Fruit fly (Drosophila melanogaster) whole organism, embryonic: ENCODE results near the gene CG3184.

Source experiments
- Adf1 ChIP-seq: fragments of 200-800 bp; sonication (Bioruptor generic); IDR thresholded peaks from 2 replicates; pipeline ENCODE4 v1.3.6; 2022; ENCODE audit warnings: missing biosample characterization, missing genetic modification characterization
- CG10267 ChIP-seq: fragments of 200-800 bp; sonication (Bioruptor generic); optimal IDR thresholded peaks from 2 replicates; lab custom pipeline; 2018; ENCODE audit warnings: missing biosample characterization, mild to moderate bottlenecking, missing genetic modification characterization, moderate library complexity
- CG10366 ChIP-seq: fragments of 200-800 bp; sonication (Bioruptor generic); IDR thresholded peaks from 2 replicates; pipeline ENCODE4 v1.3.6; 2022; ENCODE audit warnings: missing biosample characterization, missing genetic modification characterization
- CG10654 ChIP-seq: fragments of 200-800 bp; sonication (Bioruptor generic); optimal IDR thresholded peaks from 2 replicates; lab custom pipeline; 2016; ENCODE audit warnings: missing biosample characterization, missing genetic modification characterization
- CG12299 ChIP-seq: fragments of 200-800 bp; sonication (Bioruptor generic); optimal IDR thresholded peaks from 2 replicates; lab custom pipeline; 2018; ENCODE audit warnings: missing biosample characterization, mild to moderate bottlenecking, missing genetic modification characterization
- CG12391 ChIP-seq: fragments of 200-800 bp; sonication (Bioruptor generic); optimal IDR thresholded peaks from 3 replicates; lab custom pipeline; 2018; ENCODE audit warnings: missing biosample characterization, mild to moderate bottlenecking, missing genetic modification characterization, moderate library complexity
- CG12744 ChIP-seq: fragments of 200-800 bp; sonication (Bioruptor generic); optimal IDR thresholded peaks from 2 replicates; lab custom pipeline; 2016; ENCODE audit warnings: missing biosample characterization, missing genetic modification characterization
- CG14050 ChIP-seq: fragments of 200-800 bp; sonication (Bioruptor generic); IDR thresholded peaks from 3 replicates; pipeline ENCODE4 v1.3.6; 2022; ENCODE audit warnings: missing biosample characterization, missing genetic modification characterization
- CG15011 ChIP-seq: fragments of 200-800 bp; sonication (Bioruptor generic); optimal IDR thresholded peaks from 3 replicates; lab custom pipeline; 2018; ENCODE audit warnings: missing biosample characterization, mild to moderate bottlenecking, missing genetic modification characterization
- CG15601 ChIP-seq: fragments of 200-800 bp; sonication (Bioruptor generic); optimal IDR thresholded peaks from 3 replicates; lab custom pipeline; 2019; ENCODE audit warnings: missing biosample characterization, mild to moderate bottlenecking, missing genetic modification characterization, moderate library complexity
- CG16813 ChIP-seq: fragments of 200-800 bp; sonication (Bioruptor generic); IDR thresholded peaks from 3 replicates; pipeline ENCODE4 v1.3.6; 2022; ENCODE audit warnings: missing biosample characterization, missing genetic modification characterization; ENCODE audit not compliant: partially characterized antibody
- CG18764 ChIP-seq: fragments of 200-800 bp; sonication (Bioruptor generic); optimal IDR thresholded peaks from 3 replicates; lab custom pipeline; 2016; ENCODE audit warnings: missing biosample characterization, missing genetic modification characterization
- CG2129 ChIP-seq: fragments of 200-800 bp; sonication (Bioruptor generic); IDR thresholded peaks from 2 replicates; pipeline ENCODE4 v1.3.6; 2022; ENCODE audit warnings: missing biosample characterization, missing genetic modification characterization; ENCODE audit not compliant: partially characterized antibody
- CG34376 ChIP-seq: fragments of 200-800 bp; sonication (Bioruptor generic); optimal IDR thresholded peaks from 2 replicates; lab custom pipeline; 2018; ENCODE audit warnings: missing biosample characterization, mild to moderate bottlenecking, missing genetic modification characterization
- CG34422 ChIP-seq: fragments of 200-800 bp; sonication (Bioruptor generic); IDR thresholded peaks from 3 replicates; pipeline ENCODE4 v1.3.6; 2022; ENCODE audit warnings: missing biosample characterization, missing genetic modification characterization
- CG7372 ChIP-seq: fragments of 200-800 bp; sonication (Bioruptor generic); IDR thresholded peaks from 2 replicates; pipeline ENCODE4 v1.3.6; 2022; ENCODE audit warnings: missing biosample characterization, missing genetic modification characterization
- CG8089 ChIP-seq: fragments of 200-800 bp; sonication (Bioruptor generic); optimal IDR thresholded peaks from 3 replicates; lab custom pipeline; 2016; ENCODE audit warnings: missing biosample characterization, missing genetic modification characterization
- Doc3 ChIP-seq: fragments of 200-800 bp; sonication (Bioruptor generic); IDR thresholded peaks from 3 replicates; pipeline ENCODE4 v1.3.6; 2022; ENCODE audit warnings: missing biosample characterization, missing genetic modification characterization; ENCODE audit not compliant: partially characterized antibody
- E2f2 ChIP-seq: fragments of 200-800 bp; sonication (Bioruptor generic); IDR thresholded peaks from 2 replicates; pipeline ENCODE4 v1.3.6; 2022; ENCODE audit warnings: missing biosample characterization, missing genetic modification characterization
- Fer2 ChIP-seq: fragments of 200-800 bp; sonication (Bioruptor generic); optimal IDR thresholded peaks from 2 replicates; lab custom pipeline; 2018; ENCODE audit warnings: missing biosample characterization, mild to moderate bottlenecking, missing genetic modification characterization, moderate library complexity
- H15 ChIP-seq: fragments of 200-800 bp; sonication (Bioruptor generic); IDR thresholded peaks from 3 replicates; pipeline ENCODE4 v1.3.6; 2022; ENCODE audit warnings: missing biosample characterization, missing genetic modification characterization
- HLH3B ChIP-seq: fragments of 200-800 bp; sonication (Bioruptor generic); IDR thresholded peaks from 2 replicates; pipeline ENCODE4 v1.3.6; 2022; ENCODE audit warnings: missing biosample characterization, missing genetic modification characterization
- Hmr ChIP-seq: fragments of 200-800 bp; sonication (Bioruptor generic); optimal IDR thresholded peaks from 3 replicates; lab custom pipeline; 2017; ENCODE audit warnings: mild to moderate bottlenecking, missing biosample characterization, missing genetic modification reagents, missing genetic modification characterization
- Hmx ChIP-seq: fragments of 200-800 bp; sonication (Bioruptor generic); optimal IDR thresholded peaks from 2 replicates; lab custom pipeline; 2016; ENCODE audit warnings: missing biosample characterization, missing genetic modification characterization
- Hr3 ChIP-seq: fragments of 200-800 bp; sonication (Bioruptor generic); optimal IDR thresholded peaks from 3 replicates; lab custom pipeline; 2016; ENCODE audit warnings: missing biosample characterization, missing genetic modification characterization
- Hr39 ChIP-seq: fragments of >200 bp; optimal IDR thresholded peaks from 2 replicates; lab custom pipeline; 2017
- Mad ChIP-seq: fragments of 200-800 bp; sonication (Bioruptor generic); optimal IDR thresholded peaks from 2 replicates; lab custom pipeline; 2016; ENCODE audit warnings: missing biosample characterization, missing genetic modification characterization
- Med ChIP-seq: fragments of 200-800 bp; sonication (Bioruptor generic); peaks from one replicate; lab custom pipeline; 2016; ENCODE audit warnings: missing biosample characterization, missing genetic modification characterization, mild to moderate bottlenecking, inconsistent platforms, moderate library complexity
- NFAT ChIP-seq: fragments of 200-800 bp; sonication (Bioruptor generic); IDR thresholded peaks from 2 replicates; pipeline ENCODE4 v1.3.6; 2022; ENCODE audit warnings: missing biosample characterization, missing genetic modification characterization
- NfI ChIP-seq: fragments of 200-800 bp; sonication (Bioruptor generic); optimal IDR thresholded peaks from 3 replicates; lab custom pipeline; 2018; ENCODE audit warnings: missing biosample characterization, mild to moderate bottlenecking, missing genetic modification characterization, moderate library complexity
- Rfx ChIP-seq: fragments of 200-800 bp; sonication (Bioruptor generic); IDR thresholded peaks from 2 replicates; pipeline ENCODE4 v1.3.6; 2022; ENCODE audit warnings: missing biosample characterization, missing genetic modification characterization
- Sox100B ChIP-seq: fragments of 200-800 bp; sonication (Bioruptor generic); optimal IDR thresholded peaks from 3 replicates; lab custom pipeline; 2018; ENCODE audit warnings: missing biosample characterization, mild to moderate bottlenecking, missing genetic modification characterization
- Xbp1 ChIP-seq: fragments of 200-800 bp; sonication (Bioruptor generic); optimal IDR thresholded peaks from 3 replicates; lab custom pipeline; 2016; ENCODE audit warnings: missing biosample characterization, mild to moderate bottlenecking, missing genetic modification characterization
- YL-1 ChIP-seq: fragments of 200-800 bp; sonication (Bioruptor generic); optimal IDR thresholded peaks from 3 replicates; lab custom pipeline; 2017; ENCODE audit warnings: missing biosample characterization, mild to moderate bottlenecking, missing genetic modification characterization
- da ChIP-seq: fragments of 200-800 bp; sonication (Bioruptor generic); optimal IDR thresholded peaks from 2 replicates; lab custom pipeline; 2016; ENCODE audit warnings: missing biosample characterization, missing genetic modification characterization
- dm ChIP-seq: fragments of 200-800 bp; sonication (Bioruptor generic); optimal IDR thresholded peaks from 3 replicates; lab custom pipeline; 2016; ENCODE audit warnings: missing biosample characterization, missing genetic modification characterization
- ems ChIP-seq: fragments of 200-800 bp; sonication (Bioruptor generic); optimal IDR thresholded peaks from 3 replicates; lab custom pipeline; 2016; ENCODE audit warnings: missing biosample characterization, missing genetic modification characterization
- esg ChIP-seq: fragments of 200-800 bp; sonication (Bioruptor generic); conservative IDR thresholded peaks from 2 replicates; pipeline ENCODE4 v1.3.6; 2022; ENCODE audit warnings: missing biosample characterization, missing genetic modification characterization
- exex ChIP-seq: fragments of 200-800 bp; sonication (Bioruptor generic); optimal IDR thresholded peaks from 4 replicates; lab custom pipeline; 2018; ENCODE audit warnings: missing biosample characterization, mild to moderate bottlenecking, missing genetic modification characterization, moderate library complexity
- fd102C ChIP-seq: fragments of 200-800 bp; sonication (Bioruptor generic); optimal IDR thresholded peaks from 2 replicates; lab custom pipeline; 2018; ENCODE audit warnings: missing biosample characterization, mild to moderate bottlenecking, missing genetic modification characterization, moderate library complexity
- hb ChIP-seq: fragments of 200-800 bp; sonication (Bioruptor generic); IDR thresholded peaks from 3 replicates; pipeline ENCODE4 v1.3.6; 2022; ENCODE audit warnings: missing biosample characterization, missing genetic modification characterization; ENCODE audit not compliant: partially characterized antibody
- jigr1 ChIP-seq: fragments of 200-800 bp; sonication (Bioruptor generic); IDR thresholded peaks from 3 replicates; pipeline ENCODE4 v1.3.6; 2022; ENCODE audit warnings: missing biosample characterization, missing genetic modification characterization
- lmd ChIP-seq: fragments of 200-800 bp; sonication (Bioruptor generic); IDR thresholded peaks from 2 replicates; pipeline ENCODE4 v1.3.6; 2022; ENCODE audit warnings: missing biosample characterization, missing genetic modification characterization
- mld ChIP-seq: fragments of 200-800 bp; sonication (Bioruptor generic); IDR thresholded peaks from 3 replicates; pipeline ENCODE4 v1.3.6; 2022; ENCODE audit warnings: missing biosample characterization, missing genetic modification characterization; ENCODE audit not compliant: partially characterized antibody
- onecut ChIP-seq: fragments of 200-800 bp; sonication (Bioruptor generic); IDR thresholded peaks from 2 replicates; pipeline ENCODE4 v1.3.6; 2022; ENCODE audit warnings: missing biosample characterization, missing genetic modification characterization
- pnt ChIP-seq: fragments of 200-800 bp; sonication (Bioruptor generic); optimal IDR thresholded peaks from 3 replicates; lab custom pipeline; 2016; ENCODE audit warnings: missing biosample characterization, missing genetic modification characterization
- row ChIP-seq: fragments of 200-800 bp; sonication (Bioruptor generic); IDR thresholded peaks from 3 replicates; pipeline ENCODE4 v1.3.6; 2022; ENCODE audit warnings: missing biosample characterization, missing genetic modification characterization
- tap ChIP-seq: fragments of 200-800 bp; optimal IDR thresholded peaks from 3 replicates; lab custom pipeline; 2019; ENCODE audit warnings: missing biosample characterization, mild to moderate bottlenecking, missing genetic modification characterization, moderate library complexity
- tx ChIP-seq: fragments of 200-800 bp; sonication (Bioruptor generic); optimal IDR thresholded peaks from 2 replicates; lab custom pipeline; 2016; ENCODE audit warnings: missing biosample characterization, missing genetic modification characterization
- unc-4 ChIP-seq: fragments of 200-800 bp; sonication (Bioruptor generic); IDR thresholded peaks from 2 replicates; pipeline ENCODE4 v1.3.6; 2022; ENCODE audit warnings: missing biosample characterization, missing genetic modification characterization; ENCODE audit not compliant: partially characterized antibody
- vfl ChIP-seq: fragments of 200-800 bp; sonication (Bioruptor generic); optimal IDR thresholded peaks from 2 replicates; lab custom pipeline; 2016; ENCODE audit warnings: missing biosample characterization, missing genetic modification characterization
- zfh1 ChIP-seq: fragments of 200-800 bp; sonication (Bioruptor generic); IDR thresholded peaks from 3 replicates; pipeline ENCODE4 v1.3.6; 2022; ENCODE audit warnings: missing biosample characterization, missing genetic modification characterization

CG3184 gene

dm6 chrX:6694979-6695388, 6.4 kb upstream of the CG3184 start, which contains the start of gene CG14442 (continued):
- TF ChIP-seq CG34376 (GFP tag; lab: Kevin White, UChicago) (no peak), CG14050 (no peak), NFAT (GFP tag; lab: Robert Waterston, UW) (peak; percentile 22; the same call in 1 of the 2 replicates), CG18764 (GFP tag; lab: Kevin White, UChicago) (no peak), CG12391 (tag; lab: Kevin White, UChicago) (peak; percentile 46), NfI (peak; percentile 8), Med (GFP tag; lab: Kevin White, UChicago) (peak; percentile 82), CG10654 (peak; percentile 11), esg (GFP tag; lab: Robert Waterston, UW) (no peak), CG8089 (GFP tag; lab: Kevin White, UChicago) (no peak), row (GFP tag; lab: Robert Waterston, UW) (peak; percentile 78), unc-4 (GFP tag; lab: Robert Waterston, UW) (peak; percentile 93), Xbp1 (peak; percentile 31), HLH3B (GFP tag; lab: Robert Waterston, UW) (no peak), zfh1 (GFP tag; lab: Robert Waterston, UW) (peak; percentile 49; the same call in 1 of the 3 replicates), CG2129 (peak; percentile 87), lmd (GFP tag; lab: Robert Waterston, UW) (no peak), E2f2 (GFP tag; lab: Robert Waterston, UW) (peak; percentile 70), jigr1 (GFP tag; lab: Robert Waterston, UW) (no peak), CG16813 (GFP tag; lab: Robert Waterston, UW) (peak; percentile 93), CG12744 (GFP tag; lab: Kevin White, UChicago) (peak; percentile 17), CG15601 (tag; lab: Kevin White, UChicago) (peak; percentile 33), Adf1 (GFP tag; lab: Robert Waterston, UW) (no peak), vfl (GFP tag; lab: Kevin White, UChicago) (no peak), hb (peak; percentile 95), YL-1 (GFP tag; lab: Kevin White, UChicago) (no peak), exex (tag; lab: Kevin White, UChicago) (no peak), Fer2 (tag; lab: Kevin White, UChicago) (no peak), tap (tag; lab: Kevin White, UChicago) (no peak), pnt (GFP tag; lab: Kevin White, UChicago) (no peak), fd102C (no peak), Mad (peak; percentile 26), Rfx (GFP tag; lab: Robert Waterston, UW) (peak; percentile 51), Doc3 (peak; percentile 93), Hr39 (lab: Kevin White, UChicago) (no peak), CG12299 (tag; lab: Kevin White, UChicago) (peak; percentile 29), Sox100B (GFP tag; lab: Kevin White, UChicago) (no peak), Hmr (GFP tag; lab: Kevin White, UChicago) (peak; percentile 56), CG15011 (GFP tag; lab: Kevin White, UChicago) (no peak), onecut (GFP tag; lab: Robert Waterston, UW) (no peak), H15 (GFP tag; lab: Robert Waterston, UW) (no peak), Hmx (no peak), mld (peak; percentile 82; the same call in 2 of the 3 replicates), tx (GFP tag; lab: Kevin White, UChicago) (no peak), CG7372 (GFP tag; lab: Robert Waterston, UW) (no peak), ems (GFP tag; lab: Kevin White, UChicago) (no peak), CG10366 (GFP tag; lab: Robert Waterston, UW) (no peak), Hr3 (no peak), da (GFP tag; lab: Kevin White, UChicago) (no peak), CG10267 (peak; percentile 33), CG34422 (no peak), dm (GFP tag; lab: Kevin White, UChicago) (no peak)
